Worm (Caenorhabditis elegans) whole organism, L4 larva: Measurements from ENCODE around the gene blos-7.

Experiments
- F37D6.2 ChIP-seq: sonication (generic microtip); optimal IDR thresholded peaks from 2 replicates; lab custom pipeline; 2016; ENCODE audit warnings: mild to moderate bottlenecking, missing genetic modification characterization, missing compliant biosample characterization
- aha-1 ChIP-seq: fragments of 150-350 bp; peaks from one replicate; lab custom pipeline; 2014; ENCODE audit warnings: missing biosample characterization, missing genetic modification characterization
- aly-2 ChIP-seq: sonication (generic microtip); optimal IDR thresholded peaks from 2 replicates; lab custom pipeline; 2018; ENCODE audit warnings: missing biosample characterization, missing genetic modification characterization
- ceh-28 ChIP-seq: fragments of 150-350 bp; optimal IDR thresholded peaks from 2 replicates; lab custom pipeline; 2014; ENCODE audit warnings: missing biosample characterization, missing genetic modification reagents, missing genetic modification characterization
- cey-2 ChIP-seq: sonication (generic microtip); optimal IDR thresholded peaks from 3 replicates; lab custom pipeline; 2017; ENCODE audit warnings: missing genetic modification characterization, mild to moderate bottlenecking, missing compliant biosample characterization, antibody characterized with exemption, borderline replicate concordance; ENCODE audit not compliant: insufficient read depth
- daf-12 ChIP-seq: fragments of 150-350 bp; optimal IDR thresholded peaks from 2 replicates; lab custom pipeline; 2014; ENCODE audit warnings: missing biosample characterization, missing genetic modification reagents, missing genetic modification characterization
- daf-19 ChIP-seq: fragments of 200-800 bp; sonication (Bioruptor generic); conservative IDR thresholded peaks from 2 replicates; pipeline ENCODE4 v1.3.6; 2022; ENCODE audit warnings: missing genetic modification characterization, missing compliant biosample characterization
- dpl-1 ChIP-seq: fragments of 150-350 bp; optimal IDR thresholded peaks from 2 replicates; lab custom pipeline; 2014; ENCODE audit warnings: missing biosample characterization, missing genetic modification reagents, missing genetic modification characterization
- egl-27 ChIP-seq: sonication (generic microtip); optimal IDR thresholded peaks from 3 replicates; lab custom pipeline; 2017; ENCODE audit warnings: missing biosample characterization, missing genetic modification reagents, missing genetic modification characterization
- hmg-1.1 ChIP-seq: fragments of 200-800 bp; sonication (Bioruptor generic); IDR thresholded peaks from 2 replicates; pipeline ENCODE4 v1.3.6; 2022; ENCODE audit warnings: missing genetic modification reagents, missing genetic modification characterization, missing compliant biosample characterization
- lim-7 ChIP-seq: fragments of 200-800 bp; sonication (Bioruptor generic); IDR thresholded peaks from 2 replicates; pipeline ENCODE4 v1.3.6; 2022; ENCODE audit warnings: missing genetic modification characterization, missing compliant biosample characterization
- lin-38 ChIP-seq: fragments of 200-800 bp; sonication (Bioruptor generic); IDR thresholded peaks from 2 replicates; pipeline ENCODE4 v1.3.6; 2022; ENCODE audit warnings: missing genetic modification reagents, missing genetic modification characterization, missing compliant biosample characterization
- lsy-2 ChIP-seq, 2 experiments: fragments of 150-350 bp in 1 of 2; sonication (generic microtip) in 1 of 2; optimal IDR thresholded peaks; 2 replicates each; lab custom pipeline; 2014 to 2017; ENCODE audit warnings: missing biosample characterization in 2 of 2, missing genetic modification characterization in 2 of 2
- madf-9 ChIP-seq: fragments of 200-800 bp; sonication (Bioruptor generic); conservative IDR thresholded peaks from 2 replicates; pipeline ENCODE4 v1.3.6; 2022; ENCODE audit warnings: missing genetic modification reagents, missing genetic modification characterization, missing compliant biosample characterization
- mdl-1 ChIP-seq, 2 experiments: fragments of 150-350 bp in 1 of 2; sonication (generic microtip) in 1 of 2; optimal IDR thresholded peaks; 2 replicates each; lab custom pipeline; 2014 to 2017; ENCODE audit warnings: missing biosample characterization in 2 of 2, missing genetic modification characterization in 2 of 2
- mes-2 ChIP-seq: sonication (generic microtip); optimal IDR thresholded peaks from 2 replicates; lab custom pipeline; 2016; ENCODE audit warnings: missing genotype, mild to moderate bottlenecking, missing genetic modification characterization, missing compliant biosample characterization; ENCODE audit not compliant: poor library complexity, severe bottlenecking
- nhr-237 ChIP-seq: sonication (generic microtip); optimal IDR thresholded peaks from 2 replicates; lab custom pipeline; 2017; ENCODE audit warnings: missing biosample characterization, missing genetic modification characterization
- nhr-28 ChIP-seq: fragments of 150-350 bp; optimal IDR thresholded peaks from 2 replicates; lab custom pipeline; 2014; ENCODE audit warnings: missing biosample characterization, missing genetic modification characterization
- nhr-42 ChIP-seq: fragments of 200-800 bp; sonication (Bioruptor generic); IDR thresholded peaks from 2 replicates; pipeline ENCODE4 v1.3.6; 2022; ENCODE audit warnings: missing genetic modification characterization, missing compliant biosample characterization
- set-16 ChIP-seq: fragments of 200-800 bp; sonication (Bioruptor generic); IDR thresholded peaks from 2 replicates; pipeline ENCODE4 v1.3.6; 2022; ENCODE audit warnings: missing genetic modification reagents, missing genetic modification characterization, missing compliant biosample characterization
- snpc-1.2 ChIP-seq: fragments of 200-800 bp; sonication (Bioruptor generic); IDR thresholded peaks from 2 replicates; pipeline ENCODE4 v1.3.6; 2022; ENCODE audit warnings: missing genetic modification reagents, missing genetic modification characterization, missing compliant biosample characterization
- tra-1 ChIP-seq: fragments of 200-800 bp; sonication (Bioruptor generic); IDR thresholded peaks from 2 replicates; pipeline ENCODE4 v1.3.6; 2022; ENCODE audit warnings: missing genetic modification reagents, missing genetic modification characterization, missing compliant biosample characterization
- ztf-7 ChIP-seq: fragments of 150-350 bp; optimal IDR thresholded peaks from 2 replicates; lab custom pipeline; 2014; ENCODE audit warnings: missing biosample characterization, missing genetic modification characterization

blos-7 gene

ce11 chrIV:3532989-3533388, 49.7 kb downstream of the blos-7 start:
- TF ChIP-seq mdl-1 (tag; optimal IDR thresholded peaks at IDR 0.05; lab: Kevin White, UChicago) (no peak), lin-38 (GFP tag; lab: Robert Waterston, UW) (peak; percentile 73), aha-1 (peak; percentile 72), ztf-7 (tag; lab: Kevin White, UChicago) (no peak), dpl-1 (GFP tag; lab: Kevin White, UChicago) (peak; percentile 34), nhr-237 (tag; lab: Kevin White, UChicago) (no peak), lsy-2 (tag; optimal IDR thresholded peaks at IDR 0.05; lab: Kevin White, UChicago) (peak in 1 of 2 experiments; percentile 37), mes-2 (tag; lab: Kevin White, UChicago) (peak; percentile 18), cey-2 (no peak)

- TF ChIP-seq tra-1: no peak
- TF ChIP-seq daf-19 (GFP tag; lab: Robert Waterston, UW): no peak
- TF ChIP-seq daf-12 (tag; lab: Kevin White, UChicago): no peak
- no peak for TF ChIP-seq lim-7 (GFP tag; lab: Robert Waterston, UW)
- TF ChIP-seq egl-27 (tag; lab: Kevin White, UChicago): no peak
- TF ChIP-seq nhr-42 (GFP tag; lab: Robert Waterston, UW): no peak
- TF ChIP-seq aly-2: no peak
- TF ChIP-seq hmg-1.1 (GFP tag; lab: Robert Waterston, UW): no peak
- no peak for TF ChIP-seq mdl-1 (tag; optimal IDR thresholded peaks at IDR 0.05; lab: Kevin White, UChicago)
- TF ChIP-seq snpc-1.2 (GFP tag; lab: Robert Waterston, UW): no peak
- TF ChIP-seq madf-9 (GFP tag; lab: Robert Waterston, UW): no peak
- TF ChIP-seq nhr-28 (tag; lab: Kevin White, UChicago): no peak
- TF ChIP-seq set-16 (GFP tag; lab: Robert Waterston, UW): no peak
- TF ChIP-seq, all 104 proteins: peak for 0
Observed at ce11 chrIV:3532167-3532566, 50.5 kb downstream of the blos-7 start, which contains the start of gene M57.1. M57.1 (plus strand) TSS chrIV:3532467.

- TF ChIP-seq F37D6.2 (tag; lab: Kevin White, UChicago) (no peak), ceh-28 (tag; lab: Kevin White, UChicago) (peak; percentile 92)
Observed at ce11 chrIV:3531535-3531934, 51.2 kb downstream of the blos-7 start.
